Fruit fly (Drosophila melanogaster) whole organism, embryonic: Measurements from ENCODE around the gene CAH9.

Experiments used
- CG11456 ChIP-seq: fragments of 200-800 bp; sonication (Bioruptor generic); IDR thresholded peaks from 3 replicates; pipeline ENCODE4 v1.3.6; 2022; ENCODE audit warnings: missing biosample characterization, missing genetic modification characterization
- CG11504 ChIP-seq: fragments of 200-800 bp; sonication (Bioruptor generic); optimal IDR thresholded peaks from 3 replicates; lab custom pipeline; 2019; ENCODE audit warnings: missing biosample characterization, mild to moderate bottlenecking, missing genetic modification characterization, moderate library complexity
- CG12219 ChIP-seq: fragments of 200-800 bp; sonication (Bioruptor generic); optimal IDR thresholded peaks from 3 replicates; lab custom pipeline; 2018; ENCODE audit warnings: missing biosample characterization, mild to moderate bottlenecking, missing genetic modification characterization
- CG12659 ChIP-seq: fragments of 200-800 bp; sonication (Bioruptor generic); optimal IDR thresholded peaks from 3 replicates; lab custom pipeline; 2017; ENCODE audit warnings: mild to moderate bottlenecking, missing biosample characterization, missing genetic modification reagents, missing genetic modification characterization
- CG12744 ChIP-seq: fragments of 200-800 bp; sonication (Bioruptor generic); optimal IDR thresholded peaks from 2 replicates; lab custom pipeline; 2016; ENCODE audit warnings: missing biosample characterization, missing genetic modification characterization
- CG14441 ChIP-seq: fragments of 200-800 bp; sonication (Bioruptor generic); IDR thresholded peaks from 2 replicates; pipeline ENCODE4 v1.3.6; 2022; ENCODE audit warnings: missing biosample characterization, missing genetic modification characterization
- CG14860 ChIP-seq: fragments of 200-800 bp; sonication (Bioruptor generic); IDR thresholded peaks from 3 replicates; pipeline ENCODE4 v1.3.6; 2022; ENCODE audit warnings: missing biosample characterization, missing genetic modification characterization; ENCODE audit not compliant: partially characterized antibody
- CG15514 ChIP-seq: fragments of 200-800 bp; sonication (Bioruptor generic); optimal IDR thresholded peaks from 3 replicates; lab custom pipeline; 2017; ENCODE audit warnings: missing biosample characterization, missing genetic modification characterization, mild to moderate bottlenecking, moderate library complexity, missing genetic modification reagents
- CG16815 ChIP-seq: fragments of 200-800 bp; sonication (Bioruptor generic); optimal IDR thresholded peaks from 3 replicates; lab custom pipeline; 2017; ENCODE audit warnings: missing biosample characterization, mild to moderate bottlenecking, missing genetic modification characterization
- CG17186 ChIP-seq: fragments of 200-800 bp; sonication (Bioruptor generic); optimal IDR thresholded peaks from 3 replicates; lab custom pipeline; 2017; ENCODE audit warnings: missing biosample characterization, missing genetic modification reagents, missing genetic modification characterization
- CG17385 ChIP-seq: fragments of 200-800 bp; sonication (Bioruptor generic); optimal IDR thresholded peaks from 3 replicates; lab custom pipeline; 2018; ENCODE audit warnings: missing biosample characterization, mild to moderate bottlenecking, missing genetic modification characterization
- CG2678 ChIP-seq: fragments of 200-800 bp; sonication (Bioruptor generic); optimal IDR thresholded peaks from 3 replicates; lab custom pipeline; 2019; ENCODE audit warnings: missing biosample characterization, mild to moderate bottlenecking, missing genetic modification characterization, moderate library complexity
- CG31365 ChIP-seq: fragments of 200-800 bp; sonication (Bioruptor generic); optimal IDR thresholded peaks from 2 replicates; lab custom pipeline; 2018; ENCODE audit warnings: missing biosample characterization, mild to moderate bottlenecking, missing genetic modification characterization
- CG3281 ChIP-seq: fragments of 200-800 bp; sonication (Bioruptor generic); optimal IDR thresholded peaks from 3 replicates; lab custom pipeline; 2017; ENCODE audit warnings: missing biosample characterization, mild to moderate bottlenecking, missing genetic modification characterization
- CG6689 ChIP-seq: fragments of 200-800 bp; sonication (Bioruptor generic); IDR thresholded peaks from 2 replicates; pipeline ENCODE4 v1.3.6; 2022; ENCODE audit warnings: missing biosample characterization, missing genetic modification characterization
- CG7745 ChIP-seq: fragments of 200-800 bp; sonication (Bioruptor generic); optimal IDR thresholded peaks from 2 replicates; lab custom pipeline; 2018; ENCODE audit warnings: missing biosample characterization, mild to moderate bottlenecking, missing genetic modification characterization, moderate library complexity
- CG8281 ChIP-seq: fragments of 200-800 bp; sonication (Bioruptor generic); optimal IDR thresholded peaks from 2 replicates; lab custom pipeline; 2018; ENCODE audit warnings: missing biosample characterization, mild to moderate bottlenecking, missing genetic modification characterization, moderate library complexity
- CG8388 ChIP-seq: fragments of 200-800 bp; sonication (Bioruptor generic); optimal IDR thresholded peaks from 2 replicates; lab custom pipeline; 2019; ENCODE audit warnings: missing biosample characterization, mild to moderate bottlenecking, missing genetic modification characterization, moderate library complexity
- CG8478 ChIP-seq: fragments of >200 bp; optimal IDR thresholded peaks from 2 replicates; lab custom pipeline; 2018
- CG9797 ChIP-seq: fragments of 200-800 bp; sonication (Bioruptor generic); optimal IDR thresholded peaks from 3 replicates; lab custom pipeline; 2018; ENCODE audit warnings: missing biosample characterization, mild to moderate bottlenecking, missing genetic modification characterization
- Dad ChIP-seq: fragments of 200-800 bp; sonication (Bioruptor generic); optimal IDR thresholded peaks from 3 replicates; lab custom pipeline; 2016; ENCODE audit warnings: missing biosample characterization, missing genetic modification characterization
- Eip74EF ChIP-seq, 2 experiments: fragments of 200-800 bp in 1 of 2; fragments of >200 bp in 1 of 2; sonication (Bioruptor generic) in 1 of 2; optimal IDR thresholded peaks; 2 replicates each; lab custom pipeline; 2017 to 2019; ENCODE audit warnings: missing biosample characterization in 2 of 2, missing genetic modification characterization in 2 of 2, mild to moderate bottlenecking in 1 of 2, moderate library complexity in 1 of 2
- Ets65A ChIP-seq: fragments of 200-800 bp; sonication (Bioruptor generic); peaks from one replicate; lab custom pipeline; 2016; ENCODE audit warnings: missing biosample characterization, missing genetic modification characterization
- HHEX ChIP-seq: fragments of 200-800 bp; sonication (Bioruptor generic); optimal IDR thresholded peaks from 3 replicates; lab custom pipeline; 2017; ENCODE audit warnings: missing biosample characterization, mild to moderate bottlenecking, missing genetic modification characterization, missing genetic modification reagents
- Hr3 ChIP-seq: fragments of 200-800 bp; sonication (Bioruptor generic); optimal IDR thresholded peaks from 3 replicates; lab custom pipeline; 2016; ENCODE audit warnings: missing biosample characterization, missing genetic modification characterization
- Lpt ChIP-seq: fragments of >200 bp; optimal IDR thresholded peaks from 2 replicates; lab custom pipeline; 2018; ENCODE audit warnings: missing biosample characterization, missing genetic modification characterization
- NK7.1 ChIP-seq: fragments of 200-800 bp; sonication (Bioruptor generic); optimal IDR thresholded peaks from 3 replicates; lab custom pipeline; 2016; ENCODE audit warnings: missing biosample characterization, missing genetic modification characterization
- Nf-YC ChIP-seq: fragments of 200-800 bp; optimal IDR thresholded peaks from 3 replicates; lab custom pipeline; 2019; ENCODE audit warnings: missing biosample characterization, mild to moderate bottlenecking, missing genetic modification characterization, moderate library complexity
- Oli ChIP-seq: fragments of 200-800 bp; sonication (Bioruptor generic); optimal IDR thresholded peaks from 2 replicates; lab custom pipeline; 2018; ENCODE audit warnings: missing biosample characterization, mild to moderate bottlenecking, missing genetic modification characterization, moderate library complexity
- Taf1 ChIP-seq: fragments of 200-800 bp; sonication (Bioruptor generic); IDR thresholded peaks from 2 replicates; pipeline ENCODE4 v1.3.6; 2022; ENCODE audit warnings: missing biosample characterization, missing genetic modification characterization
- Trl ChIP-seq, 3 experiments: fragments of >200 bp in 2 of 3; fragments of 200-800 bp in 1 of 3; sonication (Bioruptor generic) in 1 of 3; optimal IDR thresholded peaks; 2 replicates in 1 of 3; 3 replicates in 2 of 3; lab custom pipeline; 2016 to 2017; ENCODE audit warnings: missing biosample characterization in 1 of 3, missing genetic modification characterization in 1 of 3
- ash1 ChIP-seq: fragments of 200-800 bp; sonication (Bioruptor generic); optimal IDR thresholded peaks from 2 replicates; lab custom pipeline; 2018; ENCODE audit warnings: missing biosample characterization, mild to moderate bottlenecking, missing genetic modification characterization
- bbx ChIP-seq: fragments of 200-800 bp; sonication (Bioruptor generic); IDR thresholded peaks from 2 replicates; pipeline ENCODE4 v1.3.6; 2022; ENCODE audit warnings: missing biosample characterization, missing genetic modification characterization; ENCODE audit not compliant: partially characterized antibody
- cad ChIP-seq: fragments of >200 bp; optimal IDR thresholded peaks from 2 replicates; lab custom pipeline; 2017; ENCODE audit warnings: missing biosample characterization, missing genetic modification characterization
- cas ChIP-seq: fragments of 200-800 bp; sonication (Bioruptor generic); IDR thresholded peaks from 2 replicates; pipeline ENCODE4 v1.3.6; 2022; ENCODE audit warnings: missing biosample characterization, missing genetic modification characterization
- dati ChIP-seq: fragments of 200-800 bp; sonication (Bioruptor generic); IDR thresholded peaks from 2 replicates; pipeline ENCODE4 v1.3.6; 2022; ENCODE audit warnings: missing biosample characterization, missing genetic modification characterization
- fd64A ChIP-seq: fragments of 200-800 bp; sonication (Bioruptor generic); optimal IDR thresholded peaks from 3 replicates; lab custom pipeline; 2018; ENCODE audit warnings: missing biosample characterization, mild to moderate bottlenecking, missing genetic modification characterization
- ftz-f1 ChIP-seq: fragments of 200-800 bp; sonication (Bioruptor generic); optimal IDR thresholded peaks from 2 replicates; lab custom pipeline; 2016; ENCODE audit warnings: missing biosample characterization, missing genetic modification characterization
- gcm ChIP-seq: fragments of 200-800 bp; sonication (Bioruptor generic); optimal IDR thresholded peaks from 2 replicates; lab custom pipeline; 2019; ENCODE audit warnings: missing biosample characterization, mild to moderate bottlenecking, missing genetic modification characterization, moderate library complexity
- gem ChIP-seq: fragments of 200-800 bp; sonication (Bioruptor generic); optimal IDR thresholded peaks from 2 replicates; lab custom pipeline; 2019; ENCODE audit warnings: missing biosample characterization, mild to moderate bottlenecking, missing genetic modification characterization, moderate library complexity
- gro ChIP-seq: fragments of 200-800 bp; sonication (Bioruptor generic); optimal IDR thresholded peaks from 2 replicates; lab custom pipeline; 2016; ENCODE audit warnings: missing biosample characterization, missing genetic modification characterization
- lilli ChIP-seq: fragments of 200-800 bp; sonication (Bioruptor generic); optimal IDR thresholded peaks from 3 replicates; lab custom pipeline; 2016; ENCODE audit warnings: missing biosample characterization, missing genetic modification characterization
- peb ChIP-seq: fragments of 200-800 bp; sonication (Bioruptor generic); IDR thresholded peaks from 2 replicates; pipeline ENCODE4 v1.3.6; 2022; ENCODE audit warnings: missing biosample characterization, missing genetic modification characterization
- repo ChIP-seq: fragments of 200-800 bp; sonication (Bioruptor generic); optimal IDR thresholded peaks from 2 replicates; lab custom pipeline; 2016; ENCODE audit warnings: missing biosample characterization, missing genetic modification characterization
- row ChIP-seq: fragments of 200-800 bp; sonication (Bioruptor generic); IDR thresholded peaks from 3 replicates; pipeline ENCODE4 v1.3.6; 2022; ENCODE audit warnings: missing biosample characterization, missing genetic modification characterization
- sd ChIP-seq: fragments of 200-800 bp; sonication (Bioruptor generic); optimal IDR thresholded peaks from 3 replicates; lab custom pipeline; 2018; ENCODE audit warnings: missing biosample characterization, mild to moderate bottlenecking, missing genetic modification characterization, moderate library complexity
- ssp ChIP-seq: fragments of 200-800 bp; sonication (Bioruptor generic); IDR thresholded peaks from 2 replicates; pipeline ENCODE4 v1.3.6; 2022; ENCODE audit warnings: missing biosample characterization, missing genetic modification characterization
- wor ChIP-seq: fragments of 200-800 bp; sonication (Bioruptor generic); IDR thresholded peaks from 2 replicates; pipeline ENCODE4 v1.3.6; 2022; ENCODE audit warnings: missing biosample characterization, missing genetic modification characterization
- zfh2 ChIP-seq: fragments of 200-800 bp; sonication (Bioruptor generic); optimal IDR thresholded peaks from 2 replicates; lab custom pipeline; 2016; ENCODE audit warnings: missing biosample characterization, missing genetic modification characterization

Gene CAH9

DNA sequence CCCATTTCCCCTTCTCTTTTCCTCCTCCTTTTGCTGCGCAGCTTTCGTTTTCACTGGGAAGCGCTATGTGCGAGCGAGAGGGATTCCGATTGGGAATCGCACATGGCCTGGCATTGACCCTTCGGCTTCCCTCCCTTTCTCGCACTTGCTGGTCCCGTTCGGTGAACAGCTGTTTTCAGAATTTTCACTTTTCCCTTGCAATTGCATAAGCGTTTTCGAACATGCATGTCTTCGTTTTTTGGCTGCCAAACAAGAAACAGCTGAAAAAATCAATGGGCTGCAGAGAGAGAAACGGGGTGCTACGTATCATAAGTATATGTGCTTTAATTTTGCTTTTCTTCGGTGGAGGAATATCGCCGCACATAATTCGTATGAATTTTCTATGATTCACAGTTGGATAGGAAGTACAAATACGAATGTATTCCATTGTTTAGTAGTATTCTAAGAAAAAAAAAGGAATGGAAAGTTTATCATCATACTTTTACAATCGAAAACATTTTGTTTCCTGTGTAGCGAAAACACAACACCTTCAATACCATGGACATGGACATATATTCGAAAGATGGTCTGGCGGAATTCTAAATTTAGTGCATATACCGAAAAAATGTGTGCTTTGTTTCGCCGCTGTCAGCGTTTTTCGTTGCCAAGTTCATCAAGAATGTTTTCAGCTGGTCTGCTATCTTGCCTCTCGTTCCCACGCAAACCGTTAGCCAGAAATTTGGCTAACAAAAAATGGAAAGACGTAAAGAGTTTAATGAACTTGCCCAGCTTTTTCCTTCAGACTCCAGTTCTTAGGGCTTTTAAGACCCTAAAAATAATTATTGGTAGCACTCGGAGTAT lies 46.4 kb upstream of the CAH9 start (continued):
- TF ChIP-seq Hr3 (peak; percentile 32), ash1 (no peak), Lpt (GFP tag; lab: Kevin White, UChicago) (no peak), Dad (GFP tag; lab: Kevin White, UChicago) (no peak), CG15514 (GFP tag; lab: Kevin White, UChicago) (peak; percentile 37), CG17385 (GFP tag; lab: Kevin White, UChicago) (peak; percentile 21), bbx (GFP tag; lab: Robert Waterston, UW) (no peak), wor (no peak), row (GFP tag; lab: Robert Waterston, UW) (peak; percentile 71), CG7745 (tag; lab: Kevin White, UChicago) (no peak), CG6689 (GFP tag; lab: Robert Waterston, UW) (0 out of 2 replicates have a peak, but pooled peaks have one; percentile 19), dati (GFP tag; lab: Robert Waterston, UW) (no peak), CG16815 (GFP tag; lab: Kevin White, UChicago) (no peak), cas (no peak), HHEX (peak; percentile 63), Taf1 (no peak), CG11504 (tag; lab: Kevin White, UChicago) (peak; percentile 73), ssp (0 out of 2 replicates have a peak, but pooled peaks have one; percentile 6), CG31365 (tag; lab: Kevin White, UChicago) (no peak), Nf-YC (tag; lab: Kevin White, UChicago) (peak; percentile 19), CG3281 (GFP tag; lab: Kevin White, UChicago) (peak; percentile 62), CG12219 (GFP tag; lab: Kevin White, UChicago) (peak; percentile 16), fd64A (GFP tag; lab: Kevin White, UChicago) (peak; percentile 1), CG14860 (GFP tag; lab: Robert Waterston, UW) (no peak), Oli (peak; percentile 59), peb (GFP tag; lab: Robert Waterston, UW) (no peak), CG14441 (GFP tag; lab: Robert Waterston, UW) (peak; percentile 41; the same call in 1 of the 2 replicates), CG9797 (GFP tag; lab: Kevin White, UChicago) (no peak), CG8388 (GFP tag; lab: Kevin White, UChicago) (peak; percentile 27), lilli (GFP tag; lab: Kevin White, UChicago) (peak; percentile 19), CG11456 (GFP tag; lab: Robert Waterston, UW) (no peak), gcm (GFP tag; lab: Kevin White, UChicago) (peak; percentile 5), Eip74EF (GFP tag; optimal IDR thresholded peaks at IDR 0.05; lab: Kevin White, UChicago) (peak in 1 of 2 experiments; percentile 28), gem (tag; lab: Kevin White, UChicago) (peak; percentile 77), Ets65A (GFP tag; lab: Kevin White, UChicago) (peak; percentile 41), CG12744 (GFP tag; lab: Kevin White, UChicago) (no peak), CG2678 (peak; percentile 69), cad (GFP tag; lab: Kevin White, UChicago) (no peak), CG12659 (GFP tag; lab: Kevin White, UChicago) (peak; percentile 34), zfh2 (GFP tag; lab: Kevin White, UChicago) (peak; percentile 76), sd (peak; percentile 59), Trl (optimal IDR thresholded peaks at IDR 0.05; lab: Kevin White, UChicago) (no peak), Trl (GFP tag; optimal IDR thresholded peaks at IDR 0.05; lab: Kevin White, UChicago) (no peak), CG8281 (tag; lab: Kevin White, UChicago) (no peak), ftz-f1 (GFP tag; lab: Kevin White, UChicago) (no peak), CG17186 (GFP tag; lab: Kevin White, UChicago) (no peak), NK7.1 (GFP tag; lab: Kevin White, UChicago) (peak; percentile 17), gro (GFP tag; lab: Kevin White, UChicago) (no peak), CG8478 (lab: Kevin White, UChicago) (no peak), repo (GFP tag; lab: Kevin White, UChicago) (no peak)
